Fruit fly (Drosophila melanogaster) whole organism, embryonic: ENCODE measurements around the gene CG17593.

ENCODE experiments used
- CG12769 ChIP-seq: fragments of 200-800 bp; sonication (Bioruptor generic); optimal IDR thresholded peaks from 2 replicates; lab custom pipeline; 2019; ENCODE audit warnings: missing biosample characterization, mild to moderate bottlenecking, missing genetic modification characterization, moderate library complexity
- CG13424 ChIP-seq: fragments of 200-800 bp; sonication (Bioruptor generic); optimal IDR thresholded peaks from 2 replicates; lab custom pipeline; 2019; ENCODE audit warnings: missing biosample characterization, mild to moderate bottlenecking, missing genetic modification characterization, moderate library complexity
- CG16813 ChIP-seq: fragments of 200-800 bp; sonication (Bioruptor generic); IDR thresholded peaks from 3 replicates; pipeline ENCODE4 v1.3.6; 2022; ENCODE audit warnings: missing biosample characterization, missing genetic modification characterization; ENCODE audit not compliant: partially characterized antibody
- CG16815 ChIP-seq: fragments of 200-800 bp; sonication (Bioruptor generic); optimal IDR thresholded peaks from 3 replicates; lab custom pipeline; 2017; ENCODE audit warnings: missing biosample characterization, mild to moderate bottlenecking, missing genetic modification characterization
- CG18476 ChIP-seq: fragments of 200-800 bp; sonication (Bioruptor generic); optimal IDR thresholded peaks from 2 replicates; lab custom pipeline; 2016; ENCODE audit warnings: missing biosample characterization, mild to moderate bottlenecking, missing genetic modification characterization
- CG18599 ChIP-seq: fragments of 200-800 bp; sonication (Bioruptor generic); optimal IDR thresholded peaks from 3 replicates; lab custom pipeline; 2017; ENCODE audit warnings: missing biosample characterization, missing genetic modification characterization, mild to moderate bottlenecking, moderate library complexity, missing genetic modification reagents
- CG2129 ChIP-seq: fragments of 200-800 bp; sonication (Bioruptor generic); IDR thresholded peaks from 2 replicates; pipeline ENCODE4 v1.3.6; 2022; ENCODE audit warnings: missing biosample characterization, missing genetic modification characterization; ENCODE audit not compliant: partially characterized antibody
- CG2202 ChIP-seq: fragments of 200-800 bp; sonication (Bioruptor generic); optimal IDR thresholded peaks from 2 replicates; lab custom pipeline; 2018; ENCODE audit warnings: missing biosample characterization, mild to moderate bottlenecking, missing genetic modification characterization
- CG3407 ChIP-seq: fragments of 200-800 bp; sonication (Bioruptor generic); optimal IDR thresholded peaks from 2 replicates; lab custom pipeline; 2018; ENCODE audit warnings: missing biosample characterization, mild to moderate bottlenecking, missing genetic modification characterization
- CG5180 ChIP-seq: fragments of 200-800 bp; sonication (Bioruptor generic); optimal IDR thresholded peaks from 3 replicates; lab custom pipeline; 2017; ENCODE audit warnings: missing biosample characterization, missing genetic modification characterization, mild to moderate bottlenecking, moderate library complexity, missing genetic modification reagents
- CG6175 ChIP-seq: fragments of 200-800 bp; sonication (Bioruptor generic); IDR thresholded peaks from 3 replicates; pipeline ENCODE4 v1.3.6; 2022; ENCODE audit warnings: missing biosample characterization, missing genetic modification characterization
- CG7357 ChIP-seq: fragments of 200-800 bp; sonication (Bioruptor generic); IDR thresholded peaks from 3 replicates; pipeline ENCODE4 v1.3.6; 2022; ENCODE audit warnings: missing biosample characterization, missing genetic modification characterization
- CG8281 ChIP-seq: fragments of 200-800 bp; sonication (Bioruptor generic); optimal IDR thresholded peaks from 2 replicates; lab custom pipeline; 2018; ENCODE audit warnings: missing biosample characterization, mild to moderate bottlenecking, missing genetic modification characterization, moderate library complexity
- CG8290 ChIP-seq, 3 experiments: fragments of 200-800 bp; sonication (Bioruptor generic); optimal IDR thresholded peaks; 2 replicates each; lab custom pipeline; 2016 to 2019; ENCODE audit warnings: missing biosample characterization in 3 of 3, missing genetic modification characterization in 3 of 3, mild to moderate bottlenecking in 2 of 3, moderate library complexity in 1 of 3
- CG8388 ChIP-seq: fragments of 200-800 bp; sonication (Bioruptor generic); optimal IDR thresholded peaks from 2 replicates; lab custom pipeline; 2019; ENCODE audit warnings: missing biosample characterization, mild to moderate bottlenecking, missing genetic modification characterization, moderate library complexity
- CG9727 ChIP-seq: fragments of 200-800 bp; sonication (Bioruptor generic); optimal IDR thresholded peaks from 3 replicates; lab custom pipeline; 2017; ENCODE audit warnings: missing biosample characterization, mild to moderate bottlenecking, missing genetic modification characterization
- CG9797 ChIP-seq: fragments of 200-800 bp; sonication (Bioruptor generic); optimal IDR thresholded peaks from 3 replicates; lab custom pipeline; 2018; ENCODE audit warnings: missing biosample characterization, mild to moderate bottlenecking, missing genetic modification characterization
- CG9876 ChIP-seq: fragments of 200-800 bp; sonication (Bioruptor generic); optimal IDR thresholded peaks from 2 replicates; lab custom pipeline; 2016; ENCODE audit warnings: missing biosample characterization, missing genetic modification characterization
- D ChIP-seq, 2 experiments: fragments of 200-800 bp in 1 of 2; fragments of >200 bp in 1 of 2; sonication (Bioruptor generic) in 1 of 2; optimal IDR thresholded peaks; 2 replicates in 1 of 2; 3 replicates in 1 of 2; lab custom pipeline; 2017; ENCODE audit warnings: mild to moderate bottlenecking in 1 of 2, missing biosample characterization in 1 of 2, missing genetic modification characterization in 1 of 2, missing genetic modification reagents in 1 of 2
- D19B ChIP-seq: fragments of 200-800 bp; sonication (Bioruptor generic); optimal IDR thresholded peaks from 2 replicates; lab custom pipeline; 2017; ENCODE audit warnings: missing biosample characterization, mild to moderate bottlenecking, missing genetic modification characterization
- Dip2 ChIP-seq: fragments of 200-800 bp; sonication (Bioruptor generic); IDR thresholded peaks from 2 replicates; pipeline ENCODE4 v1.3.6; 2022; ENCODE audit warnings: missing biosample characterization, missing genetic modification characterization
- Ets97D ChIP-seq: fragments of 200-800 bp; sonication (Bioruptor generic); optimal IDR thresholded peaks from 3 replicates; lab custom pipeline; 2016; ENCODE audit warnings: missing biosample characterization, missing genetic modification characterization
- HLH54F ChIP-seq: fragments of 200-800 bp; sonication (Bioruptor generic); optimal IDR thresholded peaks from 3 replicates; lab custom pipeline; 2016; ENCODE audit warnings: missing biosample characterization, missing genetic modification characterization
- HmgZ ChIP-seq: fragments of 200-800 bp; sonication (Bioruptor generic); optimal IDR thresholded peaks from 2 replicates; lab custom pipeline; 2018; ENCODE audit warnings: missing biosample characterization, mild to moderate bottlenecking, missing genetic modification characterization
- Hmx ChIP-seq: fragments of 200-800 bp; sonication (Bioruptor generic); optimal IDR thresholded peaks from 2 replicates; lab custom pipeline; 2016; ENCODE audit warnings: missing biosample characterization, missing genetic modification characterization
- Mes4 ChIP-seq: fragments of 200-800 bp; sonication (Bioruptor generic); optimal IDR thresholded peaks from 2 replicates; lab custom pipeline; 2016; ENCODE audit warnings: missing biosample characterization, missing genetic modification characterization
- Ptx1 ChIP-seq: fragments of 200-800 bp; sonication (Bioruptor generic); IDR thresholded peaks from 2 replicates; pipeline ENCODE4 v1.3.6; 2022; ENCODE audit warnings: missing biosample characterization, missing genetic modification characterization
- Six4 ChIP-seq: fragments of 200-800 bp; sonication (Bioruptor generic); optimal IDR thresholded peaks from 2 replicates; lab custom pipeline; 2016; ENCODE audit warnings: missing biosample characterization, missing genetic modification characterization
- Vsx1 ChIP-seq: fragments of 200-800 bp; sonication (Bioruptor generic); optimal IDR thresholded peaks from 2 replicates; lab custom pipeline; 2017; ENCODE audit warnings: missing biosample characterization, mild to moderate bottlenecking, missing genetic modification characterization, missing genetic modification reagents
- YL-1 ChIP-seq: fragments of 200-800 bp; sonication (Bioruptor generic); optimal IDR thresholded peaks from 3 replicates; lab custom pipeline; 2017; ENCODE audit warnings: missing biosample characterization, mild to moderate bottlenecking, missing genetic modification characterization
- bowl ChIP-seq: fragments of 200-800 bp; sonication (Bioruptor generic); IDR thresholded peaks from 2 replicates; pipeline ENCODE4 v1.3.6; 2022; ENCODE audit warnings: missing biosample characterization, missing genetic modification characterization
- cad ChIP-seq: fragments of >200 bp; optimal IDR thresholded peaks from 2 replicates; lab custom pipeline; 2017; ENCODE audit warnings: missing biosample characterization, missing genetic modification characterization
- chn ChIP-seq: fragments of 200-800 bp; sonication (Bioruptor generic); optimal IDR thresholded peaks from 2 replicates; lab custom pipeline; 2016; ENCODE audit warnings: missing biosample characterization, missing genetic modification characterization
- crol ChIP-seq: fragments of 200-800 bp; sonication (Bioruptor generic); IDR thresholded peaks from 2 replicates; pipeline ENCODE4 v1.3.6; 2022; ENCODE audit warnings: missing biosample characterization, missing genetic modification characterization
- danr ChIP-seq: fragments of 200-800 bp; sonication (Bioruptor generic); IDR thresholded peaks from 2 replicates; pipeline ENCODE4 v1.3.6; 2022; ENCODE audit warnings: missing biosample characterization, missing genetic modification characterization
- ems ChIP-seq: fragments of 200-800 bp; sonication (Bioruptor generic); optimal IDR thresholded peaks from 3 replicates; lab custom pipeline; 2016; ENCODE audit warnings: missing biosample characterization, missing genetic modification characterization
- ewg ChIP-seq: fragments of 200-800 bp; sonication (Bioruptor generic); optimal IDR thresholded peaks from 3 replicates; lab custom pipeline; 2017; ENCODE audit warnings: mild to moderate bottlenecking, missing biosample characterization, missing genetic modification reagents, missing genetic modification characterization
- gce ChIP-seq: fragments of 200-800 bp; sonication (Bioruptor generic); IDR thresholded peaks from 3 replicates; pipeline ENCODE4 v1.3.6; 2022; ENCODE audit warnings: missing biosample characterization, missing genetic modification characterization
- gfzf ChIP-seq: fragments of 200-800 bp; sonication (Bioruptor generic); optimal IDR thresholded peaks from 2 replicates; lab custom pipeline; 2016; ENCODE audit warnings: missing biosample characterization, mild to moderate bottlenecking, missing genetic modification characterization, moderate library complexity
- grau ChIP-seq: fragments of 200-800 bp; optimal IDR thresholded peaks from 3 replicates; lab custom pipeline; 2019; ENCODE audit warnings: missing biosample characterization, mild to moderate bottlenecking, missing genetic modification characterization, moderate library complexity
- oc ChIP-seq: fragments of 200-800 bp; sonication (Bioruptor generic); optimal IDR thresholded peaks from 2 replicates; lab custom pipeline; 2018; ENCODE audit warnings: missing biosample characterization, mild to moderate bottlenecking, missing genetic modification characterization, moderate library complexity
- org-1 ChIP-seq: fragments of 200-800 bp; sonication (Bioruptor generic); optimal IDR thresholded peaks from 2 replicates; lab custom pipeline; 2017; ENCODE audit warnings: missing biosample characterization, missing genetic modification characterization
- otp ChIP-seq: fragments of 200-800 bp; sonication (Bioruptor generic); IDR thresholded peaks from 3 replicates; pipeline ENCODE4, ENCODE4 v1.3.6; 2022; ENCODE audit warnings: missing biosample characterization, missing genetic modification characterization
- pho ChIP-seq: fragments of 200-800 bp; sonication (Bioruptor generic); optimal IDR thresholded peaks from 2 replicates; lab custom pipeline; 2016; ENCODE audit warnings: missing biosample characterization, missing genetic modification characterization
- prd ChIP-seq, 3 experiments: fragments of >200 bp in 2 of 3; fragments of 200-800 bp in 1 of 3; sonication (Bioruptor generic) in 1 of 3; optimal IDR thresholded peaks in 2 of 3; IDR thresholded peaks in 1 of 3; 2 replicates in 2 of 3; 3 replicates in 1 of 3; pipeline versions ENCODE4 v1.3.6 to Lab custom; 2017 to 2022; ENCODE audit warnings: missing biosample characterization in 1 of 3, missing genetic modification characterization in 1 of 3
- salm ChIP-seq: fragments of 200-800 bp; sonication (Bioruptor generic); optimal IDR thresholded peaks from 2 replicates; lab custom pipeline; 2018; ENCODE audit warnings: missing biosample characterization, mild to moderate bottlenecking, missing genetic modification characterization
- sc ChIP-seq, 3 experiments: fragments of >200 bp in 2 of 3; fragments of 200-800 bp in 1 of 3; sonication (Bioruptor generic) in 1 of 3; optimal IDR thresholded peaks; 2 replicates in 2 of 3; 3 replicates in 1 of 3; lab custom pipeline; 2017; ENCODE audit warnings: mild to moderate bottlenecking in 1 of 3, missing biosample characterization in 1 of 3, missing genetic modification characterization in 1 of 3, missing genetic modification reagents in 1 of 3
- slbo ChIP-seq: fragments of 200-800 bp; sonication (Bioruptor generic); IDR thresholded peaks from 2 replicates; pipeline ENCODE4 v1.3.6; 2022; ENCODE audit warnings: missing biosample characterization, missing genetic modification characterization
- wek ChIP-seq: fragments of 200-800 bp; sonication (Bioruptor generic); optimal IDR thresholded peaks from 3 replicates; lab custom pipeline; 2018; ENCODE audit warnings: missing biosample characterization, mild to moderate bottlenecking, missing genetic modification characterization, moderate library complexity

CG17593 gene

dm6 chr2L:3469869-3470268 is 44.8 kb upstream of the CG17593 start, which contains the start of the genes Pif1 and CG31776 (continued):
- TF ChIP-seq D (optimal IDR thresholded peaks at IDR 0.05; lab: Kevin White, UChicago) (no peak), D (GFP tag; optimal IDR thresholded peaks at IDR 0.05; lab: Kevin White, UChicago) (no peak), CG9876 (no peak), CG2129 (GFP tag; lab: Robert Waterston, UW) (peak; percentile 79), org-1 (GFP tag; lab: Kevin White, UChicago) (no peak), CG2202 (no peak), Ets97D (GFP tag; lab: Kevin White, UChicago) (peak; percentile 51), HLH54F (GFP tag; lab: Kevin White, UChicago) (no peak), bowl (no peak), danr (GFP tag; lab: Robert Waterston, UW) (no peak), salm (tag; lab: Kevin White, UChicago) (no peak), ems (no peak), D19B (GFP tag; lab: Kevin White, UChicago) (no peak), CG16815 (GFP tag; lab: Kevin White, UChicago) (no peak), cad (GFP tag; lab: Kevin White, UChicago) (no peak), Vsx1 (no peak), gfzf (GFP tag; lab: Kevin White, UChicago) (peak; percentile 55), chn (GFP tag; lab: Kevin White, UChicago) (no peak), gce (no peak), oc (tag; lab: Kevin White, UChicago) (no peak), CG16813 (GFP tag; lab: Robert Waterston, UW) (peak; percentile 89), CG18476 (GFP tag; lab: Kevin White, UChicago) (no peak), Ptx1 (no peak), pho (GFP tag; lab: Kevin White, UChicago) (no peak), CG7357 (GFP tag; lab: Robert Waterston, UW) (peak; percentile 94), CG12769 (tag; lab: Kevin White, UChicago) (no peak), CG8281 (tag; lab: Kevin White, UChicago) (no peak), sc (optimal IDR thresholded peaks at IDR 0.05; lab: Kevin White, UChicago) (no peak), sc (GFP tag; optimal IDR thresholded peaks at IDR 0.05; lab: Kevin White, UChicago) (no peak), CG8388 (GFP tag; lab: Kevin White, UChicago) (no peak), Hmx (GFP tag; lab: Kevin White, UChicago) (no peak), Dip2 (GFP tag; lab: Robert Waterston, UW) (no peak), otp (GFP tag; lab: Robert Waterston, UW) (no peak), CG5180 (no peak), ewg (GFP tag; lab: Kevin White, UChicago) (no peak), grau (tag; lab: Kevin White, UChicago) (no peak), CG13424 (no peak), CG9727 (GFP tag; lab: Kevin White, UChicago) (no peak), slbo (GFP tag; lab: Robert Waterston, UW) (no peak), CG18599 (GFP tag; lab: Kevin White, UChicago) (no peak), wek (GFP tag; lab: Kevin White, UChicago) (no peak), CG8290 (GFP tag; optimal IDR thresholded peaks at IDR 0.05; lab: Kevin White, UChicago) (peak; percentile 91), CG8290 (tag; optimal IDR thresholded peaks at IDR 0.05; lab: Kevin White, UChicago) (peak; percentile 24 to 94), YL-1 (GFP tag; lab: Kevin White, UChicago) (peak; percentile 38), Mes4 (GFP tag; lab: Kevin White, UChicago) (no peak), CG3407 (no peak), CG9797 (GFP tag; lab: Kevin White, UChicago) (peak; percentile 65), prd (optimal IDR thresholded peaks at IDR 0.05; lab: Kevin White, UChicago) (no peak), prd (GFP tag; IDR thresholded peaks at IDR 0.05; lab: Robert Waterston, UW) (no peak), crol (GFP tag; lab: Robert Waterston, UW) (no peak), Six4 (GFP tag; lab: Kevin White, UChicago) (no peak), CG6175 (GFP tag; lab: Robert Waterston, UW) (no peak), HmgZ (peak; percentile 60)
